Fruit fly (Drosophila melanogaster) whole organism, embryonic: Measurements from ENCODE around the gene CG46465.

ENCODE experiments used
- Blimp-1 ChIP-seq: fragments of 200-800 bp; sonication (Bioruptor generic); optimal IDR thresholded peaks from 3 replicates; lab custom pipeline; 2018; ENCODE audit warnings: missing biosample characterization, missing genetic modification characterization, mild to moderate bottlenecking, moderate library complexity, missing genetic modification reagents
- CG10209 ChIP-seq: fragments of 200-800 bp; sonication (Bioruptor generic); optimal IDR thresholded peaks from 3 replicates; lab custom pipeline; 2017; ENCODE audit warnings: missing biosample characterization, mild to moderate bottlenecking, missing genetic modification characterization, missing genetic modification reagents
- CG10267 ChIP-seq: fragments of 200-800 bp; sonication (Bioruptor generic); optimal IDR thresholded peaks from 2 replicates; lab custom pipeline; 2018; ENCODE audit warnings: missing biosample characterization, mild to moderate bottlenecking, missing genetic modification characterization, moderate library complexity
- CG11504 ChIP-seq: fragments of 200-800 bp; sonication (Bioruptor generic); optimal IDR thresholded peaks from 3 replicates; lab custom pipeline; 2019; ENCODE audit warnings: missing biosample characterization, mild to moderate bottlenecking, missing genetic modification characterization, moderate library complexity
- CG12659 ChIP-seq: fragments of 200-800 bp; sonication (Bioruptor generic); optimal IDR thresholded peaks from 3 replicates; lab custom pipeline; 2017; ENCODE audit warnings: mild to moderate bottlenecking, missing biosample characterization, missing genetic modification reagents, missing genetic modification characterization
- CG13424 ChIP-seq: fragments of 200-800 bp; sonication (Bioruptor generic); optimal IDR thresholded peaks from 2 replicates; lab custom pipeline; 2019; ENCODE audit warnings: missing biosample characterization, mild to moderate bottlenecking, missing genetic modification characterization, moderate library complexity
- CG13775 ChIP-seq: fragments of 200-800 bp; sonication (Bioruptor generic); optimal IDR thresholded peaks from 3 replicates; lab custom pipeline; 2017; ENCODE audit warnings: missing biosample characterization, mild to moderate bottlenecking, missing genetic modification characterization
- CG16779 ChIP-seq: fragments of 200-800 bp; sonication (Bioruptor generic); IDR thresholded peaks from 2 replicates; pipeline ENCODE4 v1.3.6; 2022; ENCODE audit warnings: missing biosample characterization, missing genetic modification characterization
- CG17361 ChIP-seq: fragments of 200-800 bp; sonication (Bioruptor generic); IDR thresholded peaks from 3 replicates; pipeline ENCODE4 v1.3.6; 2022; ENCODE audit warnings: missing biosample characterization, missing genetic modification characterization
- CG2678 ChIP-seq: fragments of 200-800 bp; sonication (Bioruptor generic); optimal IDR thresholded peaks from 3 replicates; lab custom pipeline; 2019; ENCODE audit warnings: missing biosample characterization, mild to moderate bottlenecking, missing genetic modification characterization, moderate library complexity
- CG30403 ChIP-seq: fragments of 200-800 bp; sonication (Bioruptor generic); optimal IDR thresholded peaks from 3 replicates; lab custom pipeline; 2016; ENCODE audit warnings: missing biosample characterization, missing genetic modification characterization
- CG7556 ChIP-seq: fragments of 200-800 bp; sonication (Bioruptor generic); optimal IDR thresholded peaks from 2 replicates; lab custom pipeline; 2017; ENCODE audit warnings: missing biosample characterization, mild to moderate bottlenecking, missing genetic modification characterization
- CG7839 ChIP-seq: fragments of 200-800 bp; sonication (Bioruptor generic); optimal IDR thresholded peaks from 3 replicates; lab custom pipeline; 2018; ENCODE audit warnings: missing biosample characterization, mild to moderate bottlenecking, missing genetic modification characterization, moderate library complexity
- CG8388 ChIP-seq: fragments of 200-800 bp; sonication (Bioruptor generic); optimal IDR thresholded peaks from 2 replicates; lab custom pipeline; 2019; ENCODE audit warnings: missing biosample characterization, mild to moderate bottlenecking, missing genetic modification characterization, moderate library complexity
- CG8924 ChIP-seq: fragments of 200-800 bp; optimal IDR thresholded peaks from 3 replicates; lab custom pipeline; 2019; ENCODE audit warnings: missing biosample characterization, mild to moderate bottlenecking, missing genetic modification characterization, moderate library complexity
- CG9727 ChIP-seq: fragments of 200-800 bp; sonication (Bioruptor generic); optimal IDR thresholded peaks from 3 replicates; lab custom pipeline; 2017; ENCODE audit warnings: missing biosample characterization, mild to moderate bottlenecking, missing genetic modification characterization
- CoRest ChIP-seq: fragments of 200-800 bp; sonication (Bioruptor generic); optimal IDR thresholded peaks from 3 replicates; lab custom pipeline; 2018; ENCODE audit warnings: missing biosample characterization, mild to moderate bottlenecking, missing genetic modification characterization, moderate library complexity
- D19A ChIP-seq: fragments of 200-800 bp; optimal IDR thresholded peaks from 3 replicates; lab custom pipeline; 2019; ENCODE audit warnings: missing biosample characterization, mild to moderate bottlenecking, missing genetic modification characterization, moderate library complexity
- Ets97D ChIP-seq: fragments of 200-800 bp; sonication (Bioruptor generic); optimal IDR thresholded peaks from 3 replicates; lab custom pipeline; 2016; ENCODE audit warnings: missing biosample characterization, missing genetic modification characterization
- GATAe ChIP-seq: fragments of 200-800 bp; sonication (Bioruptor generic); conservative IDR thresholded peaks from 2 replicates; pipeline ENCODE4 v1.3.6; 2022; ENCODE audit warnings: missing biosample characterization, missing genetic modification characterization
- HmgD ChIP-seq: fragments of 200-800 bp; sonication (Bioruptor generic); optimal IDR thresholded peaks from 3 replicates; lab custom pipeline; 2016; ENCODE audit warnings: missing biosample characterization, missing genetic modification characterization
- Hmr ChIP-seq: fragments of 200-800 bp; sonication (Bioruptor generic); optimal IDR thresholded peaks from 3 replicates; lab custom pipeline; 2017; ENCODE audit warnings: mild to moderate bottlenecking, missing biosample characterization, missing genetic modification reagents, missing genetic modification characterization
- MBD-R2 ChIP-seq: fragments of 200-800 bp; sonication (Bioruptor generic); IDR thresholded peaks from 2 replicates; pipeline ENCODE4 v1.3.6; 2022; ENCODE audit warnings: missing biosample characterization, missing genetic modification characterization
- NfI ChIP-seq: fragments of 200-800 bp; sonication (Bioruptor generic); optimal IDR thresholded peaks from 3 replicates; lab custom pipeline; 2018; ENCODE audit warnings: missing biosample characterization, mild to moderate bottlenecking, missing genetic modification characterization, moderate library complexity
- Oli ChIP-seq: fragments of 200-800 bp; sonication (Bioruptor generic); optimal IDR thresholded peaks from 2 replicates; lab custom pipeline; 2018; ENCODE audit warnings: missing biosample characterization, mild to moderate bottlenecking, missing genetic modification characterization, moderate library complexity
- Optix ChIP-seq: fragments of 200-800 bp; sonication (Bioruptor generic); IDR thresholded peaks from 3 replicates; pipeline ENCODE4 v1.3.6; 2022; ENCODE audit warnings: missing biosample characterization, missing genetic modification characterization
- Ptx1 ChIP-seq: fragments of 200-800 bp; sonication (Bioruptor generic); IDR thresholded peaks from 2 replicates; pipeline ENCODE4 v1.3.6; 2022; ENCODE audit warnings: missing biosample characterization, missing genetic modification characterization
- Sox100B ChIP-seq: fragments of 200-800 bp; sonication (Bioruptor generic); optimal IDR thresholded peaks from 3 replicates; lab custom pipeline; 2018; ENCODE audit warnings: missing biosample characterization, mild to moderate bottlenecking, missing genetic modification characterization
- Ssrp ChIP-seq: fragments of 200-800 bp; sonication (Bioruptor generic); optimal IDR thresholded peaks from 2 replicates; lab custom pipeline; 2018; ENCODE audit warnings: missing biosample characterization, mild to moderate bottlenecking, missing genetic modification characterization, moderate library complexity
- az2 ChIP-seq: fragments of 200-800 bp; sonication (Bioruptor generic); optimal IDR thresholded peaks from 3 replicates; lab custom pipeline; 2016; ENCODE audit warnings: missing biosample characterization, missing genetic modification characterization
- ci ChIP-seq: fragments of 200-800 bp; sonication (Bioruptor generic); IDR thresholded peaks from 3 replicates; pipeline ENCODE4 v1.3.6; 2022; ENCODE audit warnings: missing biosample characterization, missing genetic modification characterization
- cwo ChIP-seq: fragments of 200-800 bp; sonication (Bioruptor generic); optimal IDR thresholded peaks from 3 replicates; lab custom pipeline; 2017; ENCODE audit warnings: missing biosample characterization, missing genetic modification characterization, mild to moderate bottlenecking, moderate library complexity, missing genetic modification reagents
- dmrt99B ChIP-seq: fragments of 200-800 bp; sonication (Bioruptor generic); optimal IDR thresholded peaks from 2 replicates; lab custom pipeline; 2018; ENCODE audit warnings: missing biosample characterization, mild to moderate bottlenecking, missing genetic modification characterization, moderate library complexity
- dpn ChIP-seq, 2 experiments: fragments of 200-800 bp; sonication (Bioruptor generic); optimal IDR thresholded peaks; 3 replicates each; lab custom pipeline; 2016; ENCODE audit warnings: missing biosample characterization in 2 of 2, missing genetic modification characterization in 2 of 2
- her ChIP-seq: fragments of 200-800 bp; sonication (Bioruptor generic); optimal IDR thresholded peaks from 2 replicates; lab custom pipeline; 2016; ENCODE audit warnings: missing biosample characterization, missing genetic modification characterization
- nmo ChIP-seq: fragments of 200-800 bp; sonication (Bioruptor generic); optimal IDR thresholded peaks from 2 replicates; lab custom pipeline; 2018; ENCODE audit warnings: missing biosample characterization, mild to moderate bottlenecking, missing genetic modification characterization, moderate library complexity
- phol ChIP-seq: fragments of 200-800 bp; sonication (Bioruptor generic); optimal IDR thresholded peaks from 3 replicates; lab custom pipeline; 2018; ENCODE audit warnings: missing biosample characterization, mild to moderate bottlenecking, missing genetic modification characterization, moderate library complexity
- ranshi ChIP-seq: fragments of 200-800 bp; sonication (Bioruptor generic); IDR thresholded peaks from 2 replicates; pipeline ENCODE4 v1.3.6; 2022; ENCODE audit warnings: missing biosample characterization, missing genetic modification characterization
- rib ChIP-seq: fragments of 200-800 bp; sonication (Bioruptor generic); IDR thresholded peaks from 2 replicates; pipeline ENCODE4 v1.3.6; 2022; ENCODE audit warnings: missing biosample characterization, missing genetic modification characterization
- slbo ChIP-seq: fragments of 200-800 bp; sonication (Bioruptor generic); IDR thresholded peaks from 2 replicates; pipeline ENCODE4 v1.3.6; 2022; ENCODE audit warnings: missing biosample characterization, missing genetic modification characterization
- zen ChIP-seq: fragments of 200-800 bp; sonication (Bioruptor generic); optimal IDR thresholded peaks from 3 replicates; lab custom pipeline; 2018; ENCODE audit warnings: missing biosample characterization, mild to moderate bottlenecking, missing genetic modification characterization, moderate library complexity
- zf30C ChIP-seq: fragments of 200-800 bp; sonication (Bioruptor generic); optimal IDR thresholded peaks from 3 replicates; lab custom pipeline; 2018; ENCODE audit warnings: missing biosample characterization, mild to moderate bottlenecking, missing genetic modification characterization

Gene CG46465

dm6 chr2L:18953512-18954254 is 38.6 kb upstream of the CG46465 start (continued):
- TF ChIP-seq ci (GFP tag; lab: Robert Waterston, UW) (no peak), zen (tag; lab: Kevin White, UChicago) (no peak), MBD-R2 (0 out of 2 replicates have a peak, but pooled peaks have one; percentile 6), ranshi (0 out of 2 replicates have a peak, but pooled peaks have one; percentile 25), dpn (GFP tag; optimal IDR thresholded peaks at IDR 0.05; lab: Kevin White, UChicago) (peak in 1 of 2 experiments; percentile 10), rib (GFP tag; lab: Robert Waterston, UW) (0 out of 2 replicates have a peak, but pooled peaks have one; percentile 4), CG11504 (tag; lab: Kevin White, UChicago) (peak; percentile 60), Hmr (GFP tag; lab: Kevin White, UChicago) (peak; percentile 55), Optix (GFP tag; lab: Robert Waterston, UW) (no peak), CG7839 (tag; lab: Kevin White, UChicago) (peak; percentile 58), nmo (GFP tag; lab: Kevin White, UChicago) (peak; percentile 24), CG13775 (peak; percentile 9), GATAe (no peak), CG16779 (GFP tag; lab: Robert Waterston, UW) (no peak), her (no peak), D19A (tag; lab: Kevin White, UChicago) (peak; percentile 94), CG10209 (GFP tag; lab: Kevin White, UChicago) (peak; percentile 38), Sox100B (GFP tag; lab: Kevin White, UChicago) (peak; percentile 37), CG17361 (GFP tag; lab: Robert Waterston, UW) (peak; percentile 72; the same call in 2 of the 3 replicates), Blimp-1 (GFP tag; lab: Kevin White, UChicago) (peak; percentile 24), NfI (GFP tag; lab: Kevin White, UChicago) (peak; percentile 12), CoRest (tag; lab: Kevin White, UChicago) (peak; percentile 43), phol (tag; lab: Kevin White, UChicago) (peak; percentile 18), CG12659 (GFP tag; lab: Kevin White, UChicago) (peak; percentile 58), slbo (GFP tag; lab: Robert Waterston, UW) (peak; percentile 61), dmrt99B (tag; lab: Kevin White, UChicago) (peak; percentile 40), CG9727 (GFP tag; lab: Kevin White, UChicago) (peak; percentile 51), zf30C (GFP tag; lab: Kevin White, UChicago) (peak; percentile 13), CG8924 (tag; lab: Kevin White, UChicago) (peak; percentile 60), HmgD (no peak), CG2678 (tag; lab: Kevin White, UChicago) (peak; percentile 73), Ssrp (tag; lab: Kevin White, UChicago) (peak; percentile 8), CG8388 (GFP tag; lab: Kevin White, UChicago) (peak; percentile 22), az2 (peak; percentile 29), CG7556 (GFP tag; lab: Kevin White, UChicago) (peak; percentile 51), Oli (tag; lab: Kevin White, UChicago) (peak; percentile 10), cwo (peak; percentile 17), CG10267 (tag; lab: Kevin White, UChicago) (peak; percentile 13), Ptx1 (GFP tag; lab: Robert Waterston, UW) (0 out of 2 replicates have a peak, but pooled peaks have one; percentile 13), CG30403 (GFP tag; lab: Kevin White, UChicago) (peak; percentile 42), CG13424 (tag; lab: Kevin White, UChicago) (peak; percentile 17), Ets97D (GFP tag; lab: Kevin White, UChicago) (no peak)
